Worm (Caenorhabditis elegans) whole organism, L4 larva: ENCODE measurements around the gene C38H2.3.

Source experiments
- F49E8.2 ChIP-seq: sonication (generic microtip); optimal IDR thresholded peaks from 2 replicates; lab custom pipeline; 2016; ENCODE audit warnings: missing compliant biosample characterization, mild to moderate bottlenecking, missing genetic modification characterization, borderline replicate concordance
- ZK337.2 ChIP-seq: fragments of 200-800 bp; sonication (Bioruptor generic); IDR thresholded peaks from 2 replicates; pipeline ENCODE4 v1.3.6; 2022; ENCODE audit warnings: missing genetic modification reagents, missing genetic modification characterization, missing compliant biosample characterization
- dve-1 ChIP-seq: sonication (generic microtip); optimal IDR thresholded peaks from 2 replicates; lab custom pipeline; 2017; ENCODE audit warnings: antibody characterized with exemption, mild to moderate bottlenecking, missing genetic modification characterization, missing compliant biosample characterization; ENCODE audit not compliant: insufficient read depth
- nhr-111 ChIP-seq: fragments of 200-800 bp; sonication (Bioruptor generic); optimal IDR thresholded peaks from 2 replicates; lab custom pipeline; 2018; ENCODE audit warnings: mild to moderate bottlenecking, missing genetic modification characterization, missing compliant biosample characterization
- pha-4 ChIP-seq, 2 experiments: fragments of 150-350 bp in 1 of 2; fragments of 200-800 bp in 1 of 2; sonication (Bioruptor generic) in 1 of 2; IDR thresholded peaks in 1 of 2; optimal IDR thresholded peaks in 1 of 2; 2 replicates each; pipeline versions ENCODE4 v1.3.6 to Lab custom; 2014 to 2022; ENCODE audit warnings: missing genetic modification characterization in 2 of 2, missing genetic modification reagents in 2 of 2, missing biosample characterization in 1 of 2, missing compliant biosample characterization in 1 of 2
- snpc-4 ChIP-seq: fragments of 150-350 bp; optimal IDR thresholded peaks from 2 replicates; lab custom pipeline; 2014; ENCODE audit warnings: missing biosample characterization, missing genetic modification characterization
- ztf-11 ChIP-seq: fragments of 150-350 bp; optimal IDR thresholded peaks from 2 replicates; lab custom pipeline; 2014; ENCODE audit warnings: missing biosample characterization, missing genetic modification characterization

DNA sequence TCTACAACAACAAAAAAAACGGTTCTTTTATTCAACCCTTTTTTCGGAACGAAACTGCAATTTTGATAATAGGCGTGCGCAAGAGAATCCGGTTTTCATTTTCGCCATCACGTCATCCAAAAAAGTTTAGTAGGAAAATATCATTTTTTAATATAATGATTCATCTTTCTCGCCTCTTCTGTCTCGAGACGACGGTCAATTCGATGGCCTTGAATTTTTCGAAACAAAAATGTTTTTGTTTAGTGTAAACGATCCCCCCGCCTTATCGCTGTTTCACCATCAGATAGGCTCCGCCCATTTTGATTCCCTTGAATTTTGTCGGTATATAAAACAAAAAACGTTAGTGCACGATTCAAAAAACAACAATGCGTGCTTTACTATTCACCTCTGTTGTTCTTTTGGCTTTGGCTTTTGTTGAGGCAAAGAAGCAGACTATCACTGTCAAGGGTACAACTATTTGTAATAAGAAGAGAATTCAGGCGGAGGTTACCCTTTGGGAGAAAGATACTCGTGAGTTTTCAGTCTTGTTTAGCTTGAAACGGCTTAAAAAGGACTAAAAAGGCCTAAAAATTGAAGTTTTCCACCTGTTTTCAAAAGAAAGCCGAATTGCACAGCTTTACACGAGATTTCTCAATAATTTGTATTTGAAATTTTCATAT lies 48.7 kb downstream of the C38H2.3 start, which contains the start of gene ttr-15:
- TF ChIP-seq ZK337.2 (GFP tag; lab: Robert Waterston, UW) = no peak
- no peak for TF ChIP-seq pha-4 (GFP tag; IDR thresholded peaks at IDR 0.05; lab: Robert Waterston, UW)
- TF ChIP-seq pha-4 (tag; optimal IDR thresholded peaks at IDR 0.05; lab: Kevin White, UChicago) = no peak
- no peak for TF ChIP-seq F49E8.2 (tag; lab: Kevin White, UChicago)
- TF ChIP-seq dve-1 (tag; lab: Kevin White, UChicago) = peak; percentile 72
- TF ChIP-seq ztf-11 (tag; lab: Kevin White, UChicago) = no peak
- TF ChIP-seq snpc-4 (tag; lab: Kevin White, UChicago) = no peak
- TF ChIP-seq nhr-111 (GFP tag; lab: Kevin White, UChicago) = no peak
